Worm (Caenorhabditis elegans): ENCODE measurements around the gene E01G6.2.

Gene E01G6.2

DNA sequence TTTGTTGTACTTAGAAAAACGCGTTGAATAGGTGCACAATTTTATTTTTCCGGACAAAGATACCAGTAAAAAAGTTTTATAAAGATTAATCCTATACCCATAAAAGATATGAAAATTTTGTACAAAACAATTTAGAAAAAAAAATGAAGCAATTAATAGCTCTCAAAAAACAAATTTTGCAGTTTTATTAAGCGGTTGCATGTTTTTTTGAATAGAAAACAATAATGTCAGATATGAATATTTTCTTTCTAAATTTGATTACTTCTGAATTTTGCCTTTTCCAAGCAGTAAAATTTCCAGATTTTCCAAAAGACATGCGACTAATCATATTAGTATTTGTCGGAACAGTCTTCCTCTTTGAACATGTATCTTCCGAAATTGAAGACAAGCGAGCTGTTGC is 39.5 kb upstream of the E01G6.2 start, which contains the start of gene C23H4.8:
TSS of gene C23H4.8 (plus strand) at position 301 of the 400 bp plus-strand sequence.
- no peak for TF ChIP-seq pat-9 (tag; optimal IDR thresholded peaks at IDR 0.05)
- no peak for TF ChIP-seq unc-86 (tag; optimal IDR thresholded peaks at IDR 0.05)
- TF ChIP-seq lin-11 (tag; optimal IDR thresholded peaks at IDR 0.05): no peak
- no peak for TF ChIP-seq ztf-16 (tag; optimal IDR thresholded peaks at IDR 0.05)
- no peak for TF ChIP-seq hlh-13 (GFP tag; optimal IDR thresholded peaks at IDR 0.05)
- no peak for TF ChIP-seq che-1 (tag; optimal IDR thresholded peaks at IDR 0.05)

DNA sequence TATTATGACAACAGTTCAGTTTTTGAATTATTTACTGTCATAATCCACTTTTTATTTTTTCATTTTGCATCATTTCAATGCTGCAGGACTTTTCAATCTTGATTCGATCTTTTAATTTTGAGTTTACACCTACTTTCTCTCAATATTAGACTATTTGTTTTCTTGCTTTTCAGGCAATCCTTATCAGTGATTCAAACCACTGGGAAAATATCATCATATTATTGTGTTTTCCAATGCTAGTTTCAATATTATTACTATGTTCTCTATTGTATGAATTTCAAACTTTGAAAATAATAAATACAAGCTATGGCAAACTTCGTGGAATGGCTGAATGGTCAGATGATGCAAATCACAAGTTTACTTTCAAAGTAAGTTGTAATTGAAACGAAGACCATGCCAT is 37.0 kb upstream of the E01G6.2 start, which contains the start of gene cest-8:
TSS of gene cest-8 (plus strand) at position 184 of the 400 bp plus-strand sequence.
- TF ChIP-seq ets-4 (tag; optimal IDR thresholded peaks at IDR 0.05) (no peak), unc-3 (GFP tag; conservative IDR thresholded peaks at IDR 0.05) (no peak), unc-3 (tag; optimal IDR thresholded peaks at IDR 0.05) (no peak)

DNA sequence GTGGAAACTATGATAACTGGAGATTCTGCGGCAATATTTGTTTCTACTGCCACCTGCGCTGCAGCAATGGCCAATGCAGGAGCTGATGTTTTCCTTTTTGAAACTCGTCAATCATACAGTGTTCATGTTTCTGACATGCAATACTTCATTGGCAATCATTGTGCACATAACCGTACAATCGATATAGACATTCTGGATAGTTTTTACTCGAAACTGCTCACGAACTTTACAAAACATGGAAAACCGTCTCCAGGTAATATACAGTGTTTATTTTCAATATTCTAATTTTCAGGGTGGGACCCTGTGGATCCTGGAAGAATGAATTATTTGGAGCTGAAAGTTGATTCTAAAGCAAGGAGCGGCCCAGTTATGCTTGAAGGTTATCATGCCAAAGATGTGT is 34.6 kb upstream of the E01G6.2 start, which contains the start of gene cest-9.2:
TSS of gene cest-9.2 (plus strand) at position 301 of the 400 bp plus-strand sequence.
- TF ChIP-seq fax-1 (tag; optimal IDR thresholded peaks at IDR 0.05): no peak
- TF ChIP-seq fkh-10 (GFP tag; optimal IDR thresholded peaks at IDR 0.05): no peak
- no peak for TF ChIP-seq che-1 (tag; optimal IDR thresholded peaks at IDR 0.05)
- TF ChIP-seq unc-3 (GFP tag; conservative IDR thresholded peaks at IDR 0.05): no peak
- TF ChIP-seq unc-3 (tag; optimal IDR thresholded peaks at IDR 0.05): no peak
- no peak for TF ChIP-seq eyg-1 (tag; optimal IDR thresholded peaks at IDR 0.05)
- no peak for TF ChIP-seq ets-4 (tag; optimal IDR thresholded peaks at IDR 0.05)
- TF ChIP-seq pqm-1 (tag; optimal IDR thresholded peaks at IDR 0.05): no peak
- TF ChIP-seq elt-4 (tag; optimal IDR thresholded peaks at IDR 0.05): no peak
- no peak for TF ChIP-seq K09A11.1 (tag; optimal IDR thresholded peaks at IDR 0.05; ENCODE audit: insufficient read depth)
- TF ChIP-seq hlh-13 (GFP tag; optimal IDR thresholded peaks at IDR 0.05): no peak
- no peak for TF ChIP-seq ceh-6 (GFP tag; optimal IDR thresholded peaks at IDR 0.05)
- TF ChIP-seq ceh-48 (tag; optimal IDR thresholded peaks at IDR 0.05): no peak
- TF ChIP-seq mec-3 (tag; optimal IDR thresholded peaks at IDR 0.05; ENCODE audit: borderline replicate concordance): no peak
- no peak for TF ChIP-seq npax-4 (tag; optimal IDR thresholded peaks at IDR 0.05)
- no peak for TF ChIP-seq unc-55 (GFP tag; optimal IDR thresholded peaks at IDR 0.05)
- no peak for TF ChIP-seq F13H6.1 (tag; optimal IDR thresholded peaks at IDR 0.05)
- TF ChIP-seq nhr-11 (tag; optimal IDR thresholded peaks at IDR 0.05): no peak

DNA sequence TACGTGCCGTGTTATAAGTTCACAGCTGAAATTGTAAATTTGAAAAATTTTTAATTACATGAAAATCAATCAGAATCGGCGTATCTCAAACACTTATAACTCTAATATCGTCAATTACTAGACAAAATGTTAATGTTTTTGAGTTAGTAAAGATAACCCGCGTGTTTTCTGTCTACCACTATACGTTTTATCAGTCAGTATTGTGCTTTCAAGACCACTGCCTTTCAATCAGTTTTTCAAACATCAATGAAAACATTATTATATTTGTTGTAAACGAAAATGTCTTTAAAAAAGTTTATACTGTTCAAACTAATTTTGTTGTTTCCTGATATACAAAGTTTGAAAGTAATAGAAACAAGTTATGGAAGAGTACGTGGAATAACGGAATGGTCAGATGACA is 33.7 kb upstream of the E01G6.2 start:
- TF ChIP-seq C38D4.7 (GFP tag; optimal IDR thresholded peaks at IDR 0.05) (no peak), ceh-34 (tag; optimal IDR thresholded peaks at IDR 0.05) (no peak), ref-2 (tag; optimal IDR thresholded peaks at IDR 0.05) (no peak), ama-1 (optimal IDR thresholded peaks at IDR 0.05) (no peak), T23F11.4 (GFP tag; optimal IDR thresholded peaks at IDR 0.05) (no peak), sox-2 (GFP tag; IDR thresholded peaks at IDR 0.05) (no peak), pag-3 (tag; optimal IDR thresholded peaks at IDR 0.05; ENCODE audit: borderline replicate concordance) (no peak)

DNA sequence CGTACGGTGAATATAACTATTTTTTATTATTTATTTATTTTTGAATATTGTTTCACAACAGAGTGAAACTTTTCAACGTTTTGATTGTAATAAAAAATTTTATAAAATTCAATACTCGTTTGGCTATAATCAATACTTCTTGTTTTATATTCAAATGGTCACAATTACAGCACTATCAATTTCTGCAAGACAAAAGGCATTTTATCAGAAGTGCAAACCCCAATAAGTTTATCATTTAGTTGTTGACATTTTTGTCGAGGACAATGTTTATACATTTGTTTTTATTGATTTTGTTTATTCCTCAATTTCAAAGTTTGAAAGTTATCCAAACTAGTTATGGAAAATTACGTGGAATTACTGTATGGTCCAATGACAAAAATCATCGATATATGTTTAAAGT is 30.5 kb upstream of the E01G6.2 start, which contains the start of gene cest-9.1:
TSS of gene cest-9.1 (plus strand) at position 213 of the 400 bp plus-strand sequence.
- TF ChIP-seq elt-2 (tag; optimal IDR thresholded peaks at IDR 0.05) (peak; percentile 15), lim-6 (tag; optimal IDR thresholded peaks at IDR 0.05) (no peak)

DNA sequence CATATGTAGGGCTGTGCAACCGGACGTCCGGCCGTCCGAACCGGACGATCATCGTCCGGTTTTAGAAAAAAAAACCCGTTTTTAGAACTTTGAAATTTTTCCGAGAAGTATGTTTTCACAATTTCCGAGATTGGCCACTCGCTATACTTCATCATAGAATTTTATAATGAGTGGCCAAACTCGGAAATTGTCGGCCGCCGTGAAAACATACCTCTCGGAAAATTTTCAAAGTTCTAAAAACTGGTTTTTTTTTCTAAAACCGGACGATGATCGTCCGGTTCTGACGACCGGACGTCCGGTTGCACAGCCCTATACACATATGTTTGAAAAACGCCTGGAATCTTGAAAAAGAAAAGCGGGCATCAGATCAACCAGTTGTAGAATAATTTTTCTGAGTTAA is 29.3 kb upstream of the E01G6.2 start:
- TF ChIP-seq ceh-48 (tag; optimal IDR thresholded peaks at IDR 0.05): no peak
- TF ChIP-seq lim-6 (tag; optimal IDR thresholded peaks at IDR 0.05): no peak

DNA sequence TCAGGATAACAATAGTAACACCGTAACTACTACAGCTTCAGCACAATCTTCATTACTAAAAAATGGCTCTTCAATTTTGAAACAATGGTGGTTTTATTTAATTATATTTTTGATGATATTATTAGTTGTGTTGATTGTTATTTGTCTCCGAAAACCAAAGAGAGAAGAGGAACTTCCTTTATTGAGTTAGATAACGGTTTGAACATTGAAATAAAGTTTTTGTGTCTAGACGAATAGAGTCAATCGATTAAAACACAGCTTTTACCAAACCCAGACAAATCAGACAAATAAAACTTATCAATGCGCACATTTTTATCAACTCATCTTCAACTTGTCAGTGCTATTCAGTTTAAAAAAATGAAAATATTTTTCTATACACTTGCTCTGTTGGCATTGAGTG is 26.8 kb upstream of the E01G6.2 start, which contains the start of gene cest-7:
TSS of gene cest-7 (plus strand) at position 301 of the 400 bp plus-strand sequence.
- TF ChIP-seq Y22D7AL.16 (tag; optimal IDR thresholded peaks at IDR 0.05) (no peak), tbx-7 (tag; optimal IDR thresholded peaks at IDR 0.05) (no peak), npax-4 (tag; optimal IDR thresholded peaks at IDR 0.05) (no peak), ceh-30 (tag; optimal IDR thresholded peaks at IDR 0.05) (no peak), sdc-2 (tag; optimal IDR thresholded peaks at IDR 0.05) (no peak), ceh-6 (GFP tag; optimal IDR thresholded peaks at IDR 0.05) (no peak), unc-86 (tag; optimal IDR thresholded peaks at IDR 0.05) (no peak), ttx-3 (tag; optimal IDR thresholded peaks at IDR 0.05) (no peak), F13H6.1 (tag; optimal IDR thresholded peaks at IDR 0.05) (no peak), sox-2 (GFP tag; IDR thresholded peaks at IDR 0.05) (no peak), ceh-9 (tag; optimal IDR thresholded peaks at IDR 0.05) (no peak), K02D7.2 (tag; optimal IDR thresholded peaks at IDR 0.05) (no peak), ahr-1 (tag; optimal IDR thresholded peaks at IDR 0.05) (no peak), unc-55 (GFP tag; optimal IDR thresholded peaks at IDR 0.05) (no peak), T23F11.4 (GFP tag; optimal IDR thresholded peaks at IDR 0.05) (no peak), nhr-11 (tag; optimal IDR thresholded peaks at IDR 0.05) (no peak), tbx-2 (tag; optimal IDR thresholded peaks at IDR 0.05) (no peak), odd-2 (tag; optimal IDR thresholded peaks at IDR 0.05) (no peak)
